Fruit fly (Drosophila melanogaster): ENCODE data around the gene CG2082.

CG2082 gene

dm6 chr3R:5778731-5779593, 1.9 kb downstream of the CG2082 start, which contains the start of gene jagn (continued):
- TF ChIP-seq CG8944 (GFP tag; optimal IDR thresholded peaks at IDR 0.05) (peak; percentile 71), HLH54F (GFP tag; optimal IDR thresholded peaks at IDR 0.05) (peak; percentile 80), CG17186 (GFP tag; optimal IDR thresholded peaks at IDR 0.05) (peak; percentile 87), bigmax (GFP tag; optimal IDR thresholded peaks at IDR 0.05) (peak; percentile 35), D19B (GFP tag; optimal IDR thresholded peaks at IDR 0.05) (peak; percentile 30), ab (GFP tag; optimal IDR thresholded peaks at IDR 0.05) (peak; percentile 11), tll (GFP tag; optimal IDR thresholded peaks at IDR 0.05) (no peak), chn (GFP tag; optimal IDR thresholded peaks at IDR 0.05) (peak; percentile 77), CG4617 (GFP tag; optimal IDR thresholded peaks at IDR 0.05; ENCODE audit: borderline replicate concordance) (peak; percentile 78), Trl (optimal IDR thresholded peaks at IDR 0.05) (no peak), Trl (GFP tag; optimal IDR thresholded peaks at IDR 0.05) (peak; percentile 50), CG31224 (GFP tag; IDR thresholded peaks at IDR 0.05) (no peak), Hr78 (GFP tag; optimal IDR thresholded peaks at IDR 0.05) (no peak), slbo (GFP tag; IDR thresholded peaks at IDR 0.05) (peak; percentile 91), Ets97D (GFP tag; optimal IDR thresholded peaks at IDR 0.05) (peak; percentile 97), CG11696 (GFP tag; IDR thresholded peaks at IDR 0.05) (no peak), CG12236 (GFP tag; optimal IDR thresholded peaks at IDR 0.05) (no peak), lmd (GFP tag; IDR thresholded peaks at IDR 0.05) (peak; percentile 51; the same call in 1 of the 2 replicates), Ets65A (GFP tag) (peak; percentile 95), inv (GFP tag; IDR thresholded peaks at IDR 0.05; ENCODE audit: partially characterized antibody) (peak; percentile 100), Hr39 (optimal IDR thresholded peaks at IDR 0.05) (no peak), jigr1 (GFP tag; IDR thresholded peaks at IDR 0.05) (no peak), CG31441 (GFP tag; IDR thresholded peaks at IDR 0.05) (peak; percentile 65), Drgx (GFP tag; IDR thresholded peaks at IDR 0.05) (no peak; the same call in 1 of the 2 replicates), CG6683 (GFP tag; optimal IDR thresholded peaks at IDR 0.05) (peak; percentile 10), Gsc (GFP tag; IDR thresholded peaks at IDR 0.05) (no peak), CG2889 (GFP tag; IDR thresholded peaks at IDR 0.05) (peak; percentile 4; the same call in 1 of the 3 replicates), tio (GFP tag; optimal IDR thresholded peaks at IDR 0.05) (no peak), CG16815 (GFP tag; optimal IDR thresholded peaks at IDR 0.05) (no peak), CG16863 (GFP tag; optimal IDR thresholded peaks at IDR 0.05) (peak; percentile 45), Mad (GFP tag; optimal IDR thresholded peaks at IDR 0.05) (peak; percentile 41), nerfin-1 (tag; optimal IDR thresholded peaks at IDR 0.05) (peak; percentile 54), jing (GFP tag; optimal IDR thresholded peaks at IDR 0.05) (no peak), slou (GFP tag; optimal IDR thresholded peaks at IDR 0.05) (no peak), CG2116 (GFP tag; optimal IDR thresholded peaks at IDR 0.05) (peak; percentile 76), bbx (GFP tag; IDR thresholded peaks at IDR 0.05; ENCODE audit: partially characterized antibody) (peak; percentile 100), gfzf (GFP tag; optimal IDR thresholded peaks at IDR 0.05) (peak; percentile 32), pzg (GFP tag; optimal IDR thresholded peaks at IDR 0.05) (peak; percentile 90), CG7839 (tag; optimal IDR thresholded peaks at IDR 0.05) (peak; percentile 52), CG12769 (tag; optimal IDR thresholded peaks at IDR 0.05) (no peak), oc (tag; optimal IDR thresholded peaks at IDR 0.05) (peak; percentile 21), CG17612 (GFP tag; IDR thresholded peaks at IDR 0.05) (no peak), Deaf1 (tag; optimal IDR thresholded peaks at IDR 0.05) (peak; percentile 41), CG15514 (GFP tag; optimal IDR thresholded peaks at IDR 0.05) (peak; percentile 87), CG15269 (tag; optimal IDR thresholded peaks at IDR 0.05) (peak; percentile 38), chinmo (GFP tag; IDR thresholded peaks at IDR 0.05; ENCODE audit: partially characterized antibody) (peak; percentile 99), MBD-R2 (GFP tag; IDR thresholded peaks at IDR 0.05) (peak; percentile 80), B-H2 (GFP tag; optimal IDR thresholded peaks at IDR 0.05) (peak; percentile 68), CG10321 (GFP tag; IDR thresholded peaks at IDR 0.05) (peak; percentile 40; the same call in 1 of the 2 replicates)

All from whole organism, embryonic.